Worm (Caenorhabditis elegans): ENCODE data around the gene Y47D7A.18.

Gene Y47D7A.18

ce11 chrV:4377622-4378021 lies 39.0 kb downstream of the Y47D7A.18 start, which contains the start of gene F32D1.8:
Gene F32D1.8 (minus strand): TSS chrV:4377722.
- no peak for TF ChIP-seq lsy-2 (tag; optimal IDR thresholded peaks at IDR 0.05)
- TF ChIP-seq zip-8 (tag; optimal IDR thresholded peaks at IDR 0.05): no peak
- no peak for TF ChIP-seq mab-5 (tag; optimal IDR thresholded peaks at IDR 0.05)
- TF ChIP-seq ces-1 (GFP tag; optimal IDR thresholded peaks at IDR 0.05): no peak
- TF ChIP-seq sptf-1 (tag; optimal IDR thresholded peaks at IDR 0.05): no peak
- no peak for TF ChIP-seq flh-1 (GFP tag; optimal IDR thresholded peaks at IDR 0.05)
- TF ChIP-seq blmp-1 (tag; optimal IDR thresholded peaks at IDR 0.05): no peak
- no peak for TF ChIP-seq ceh-43 (GFP tag; optimal IDR thresholded peaks at IDR 0.05)
- TF ChIP-seq bed-3 (GFP tag; optimal IDR thresholded peaks at IDR 0.05): no peak
- TF ChIP-seq tbx-8 (GFP tag; optimal IDR thresholded peaks at IDR 0.05): no peak
- TF ChIP-seq nhr-2 (tag; optimal IDR thresholded peaks at IDR 0.05): no peak
- TF ChIP-seq nhr-76 (tag; optimal IDR thresholded peaks at IDR 0.05): no peak
- TF ChIP-seq lin-13 (tag; optimal IDR thresholded peaks at IDR 0.05): no peak

- TF ChIP-seq drap-1 (GFP tag; optimal IDR thresholded peaks at IDR 0.05): no peak
- no peak for TF ChIP-seq nhr-76 (tag; optimal IDR thresholded peaks at IDR 0.05)
- TF ChIP-seq mab-5 (tag; optimal IDR thresholded peaks at IDR 0.05): no peak
- TF ChIP-seq lsy-2 (tag; optimal IDR thresholded peaks at IDR 0.05): no peak
These were observed 40.6 kb downstream of the Y47D7A.18 start, which contains the start of gene F32D1.7 for ce11 chrV:4375807-4376564. Gene F32D1.7 (minus strand): TSS chrV:4376173.

DNA sequence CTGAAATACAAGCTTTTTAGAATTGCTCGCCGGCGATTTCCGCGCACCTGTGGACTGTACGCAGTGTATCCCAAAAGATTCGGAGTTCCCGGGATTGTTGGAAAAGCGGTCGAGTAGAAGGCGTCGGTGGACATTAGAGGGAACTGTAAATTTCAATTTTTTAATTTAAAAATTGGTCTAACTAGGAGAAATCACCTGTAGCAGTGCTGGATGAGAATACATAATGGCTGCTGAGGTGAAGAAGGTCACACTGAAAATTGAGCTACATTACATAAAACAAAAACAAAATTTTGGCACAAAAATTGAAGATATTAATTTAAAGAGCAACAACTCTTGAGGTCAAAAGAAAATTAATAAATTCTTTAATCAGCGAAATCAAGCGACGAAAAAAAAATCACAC lies 42.0 kb downstream of the Y47D7A.18 start, which contains the start of gene neg-1:
neg-1 (minus strand) TSS at position 250 of the 400 bp plus-strand sequence.
- TF ChIP-seq unc-39 (tag; optimal IDR thresholded peaks at IDR 0.05): no peak
- no peak for TF ChIP-seq lin-13 (tag; optimal IDR thresholded peaks at IDR 0.05)

- no peak for TF ChIP-seq ceh-83 (GFP tag; optimal IDR thresholded peaks at IDR 0.05)
- no peak for TF ChIP-seq blmp-1 (tag; optimal IDR thresholded peaks at IDR 0.05)
- TF ChIP-seq mls-2 (tag; optimal IDR thresholded peaks at IDR 0.05): no peak
- TF ChIP-seq unc-120 (tag; optimal IDR thresholded peaks at IDR 0.05; ENCODE audit: poor library complexity, severe bottlenecking): no peak
- no peak for TF ChIP-seq bed-3 (GFP tag; optimal IDR thresholded peaks at IDR 0.05)
- no peak for TF ChIP-seq lin-32 (GFP tag; optimal IDR thresholded peaks at IDR 0.05)
- TF ChIP-seq ceh-43 (GFP tag; optimal IDR thresholded peaks at IDR 0.05): no peak
- TF ChIP-seq ceh-39 (tag; optimal IDR thresholded peaks at IDR 0.05): no peak
- TF ChIP-seq drap-1 (GFP tag; optimal IDR thresholded peaks at IDR 0.05): no peak
- no peak for TF ChIP-seq M03D4.4 (tag; optimal IDR thresholded peaks at IDR 0.05)
- TF ChIP-seq nhr-12 (tag; optimal IDR thresholded peaks at IDR 0.05): no peak
- TF ChIP-seq lsy-2 (tag; optimal IDR thresholded peaks at IDR 0.05): no peak
- no peak for TF ChIP-seq pha-4 (tag; optimal IDR thresholded peaks at IDR 0.05)
- TF ChIP-seq mab-5 (tag; optimal IDR thresholded peaks at IDR 0.05): no peak
- no peak for TF ChIP-seq sptf-1 (tag; optimal IDR thresholded peaks at IDR 0.05)
- TF ChIP-seq snpc-4 (tag; optimal IDR thresholded peaks at IDR 0.05): no peak
- TF ChIP-seq unc-62 (GFP tag; optimal IDR thresholded peaks at IDR 0.05): no peak
- TF ChIP-seq elt-1 (tag; optimal IDR thresholded peaks at IDR 0.05; ENCODE audit: borderline replicate concordance, insufficient read depth): no peak
- TF ChIP-seq unc-39 (tag; optimal IDR thresholded peaks at IDR 0.05): no peak
These were observed 43.0 kb downstream of the Y47D7A.18 start for ce11 chrV:4373656-4374055.

DNA sequence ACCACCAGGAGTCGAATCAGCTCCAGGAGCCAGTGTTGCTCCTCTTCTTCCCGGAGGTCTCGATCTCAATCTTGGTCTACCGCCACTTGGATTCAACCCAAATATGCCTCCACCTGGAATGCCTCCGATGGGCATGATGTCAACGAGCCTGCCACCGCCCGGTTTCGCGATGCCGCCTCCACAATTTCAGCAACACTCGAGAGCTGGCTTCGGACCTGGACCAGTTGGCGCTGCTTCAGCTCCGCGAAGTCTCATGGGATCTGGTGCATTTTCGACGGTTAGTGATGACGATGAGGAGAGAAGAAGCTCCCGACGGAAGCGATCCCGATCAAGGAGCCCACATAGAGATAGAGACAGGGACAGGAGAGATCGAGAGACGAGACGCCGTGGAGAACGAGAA lies 43.6 kb downstream of the Y47D7A.18 start:
- TF ChIP-seq nhr-28 (tag; optimal IDR thresholded peaks at IDR 0.05) (no peak), cnd-1 (tag; optimal IDR thresholded peaks at IDR 0.05) (no peak), ham-2 (GFP tag; optimal IDR thresholded peaks at IDR 0.05) (no peak), ceh-39 (tag; optimal IDR thresholded peaks at IDR 0.05) (no peak), sptf-1 (tag; optimal IDR thresholded peaks at IDR 0.05) (no peak), drap-1 (GFP tag; optimal IDR thresholded peaks at IDR 0.05) (no peak), ceh-43 (GFP tag; optimal IDR thresholded peaks at IDR 0.05) (no peak)
